Worm (Caenorhabditis elegans) whole organism, dauer: Measurements from ENCODE around the gene tag-209.

Experiments used
- unc-62 ChIP-seq: sonication (generic microtip); optimal IDR thresholded peaks from 2 replicates; lab custom pipeline; 2017; ENCODE audit warnings: missing biosample characterization, missing genetic modification reagents, missing genetic modification characterization

Gene tag-209

DNA sequence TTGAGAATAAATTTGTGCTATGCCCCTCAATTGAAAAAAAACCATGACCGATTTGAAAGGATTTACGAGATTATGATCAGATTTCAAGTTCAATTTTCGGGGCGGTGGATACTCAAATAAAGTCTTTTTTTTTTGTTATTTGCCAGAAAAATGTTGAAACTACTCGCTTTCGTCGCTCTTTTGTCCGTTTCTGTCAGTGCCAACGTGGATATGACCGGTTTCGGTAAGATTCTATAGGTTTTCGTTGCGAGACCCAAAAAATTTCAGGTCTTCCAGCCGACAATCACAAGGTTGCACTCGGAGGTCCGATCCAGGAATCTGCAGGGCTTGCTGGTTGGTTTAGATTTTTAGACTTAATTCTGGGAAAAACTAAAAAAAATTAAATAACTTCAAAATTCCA, at the start of gene tag-209:
Gene tag-209, plus strand, starts transcription at position 73 of the 400 bp plus-strand sequence.
- no peak for TF ChIP-seq unc-62 (GFP tag; lab: Kevin White, UChicago)

DNA sequence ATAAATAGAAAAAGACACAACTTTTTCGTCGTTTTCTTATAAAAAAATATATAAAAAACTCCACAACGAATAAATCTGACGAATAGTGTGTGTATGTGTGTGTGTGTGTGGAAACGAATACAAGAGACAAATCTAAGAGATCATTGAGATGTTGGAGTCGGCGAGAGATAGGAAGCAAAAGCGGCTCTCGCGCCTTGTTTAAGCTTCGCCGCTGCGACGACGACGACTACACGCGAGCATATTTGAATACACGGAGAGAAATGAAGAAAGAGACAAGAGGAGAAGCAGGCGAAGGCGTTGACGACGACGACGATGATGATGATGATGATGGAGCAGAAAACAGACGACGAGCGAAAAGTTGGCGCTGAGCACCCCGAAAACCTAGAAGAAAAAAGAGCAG, 42.3 kb upstream of the tag-209 start:
- TF ChIP-seq unc-62 (GFP tag; lab: Kevin White, UChicago), result no peak

DNA sequence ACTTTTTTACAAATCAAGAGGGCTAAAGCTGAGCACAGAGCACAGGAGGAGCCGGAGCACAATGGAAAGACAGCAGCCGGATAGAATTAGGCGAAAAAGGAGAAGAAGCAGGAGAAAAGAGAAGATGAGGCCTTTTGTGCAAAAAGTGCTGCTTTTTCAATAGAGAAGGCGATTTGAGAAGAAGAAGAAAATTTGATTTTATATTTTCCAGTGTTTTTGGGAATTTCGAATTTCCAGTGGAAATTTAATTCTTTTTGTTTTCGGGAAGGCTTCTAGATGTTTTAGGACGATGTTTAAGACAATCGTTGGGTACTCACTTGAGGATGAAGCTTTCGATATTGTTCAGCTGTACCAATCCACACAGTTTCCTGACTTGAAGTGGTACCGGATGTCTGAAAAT, 33.4 kb upstream of the tag-209 start:
- no peak for TF ChIP-seq unc-62 (GFP tag; lab: Kevin White, UChicago)

DNA sequence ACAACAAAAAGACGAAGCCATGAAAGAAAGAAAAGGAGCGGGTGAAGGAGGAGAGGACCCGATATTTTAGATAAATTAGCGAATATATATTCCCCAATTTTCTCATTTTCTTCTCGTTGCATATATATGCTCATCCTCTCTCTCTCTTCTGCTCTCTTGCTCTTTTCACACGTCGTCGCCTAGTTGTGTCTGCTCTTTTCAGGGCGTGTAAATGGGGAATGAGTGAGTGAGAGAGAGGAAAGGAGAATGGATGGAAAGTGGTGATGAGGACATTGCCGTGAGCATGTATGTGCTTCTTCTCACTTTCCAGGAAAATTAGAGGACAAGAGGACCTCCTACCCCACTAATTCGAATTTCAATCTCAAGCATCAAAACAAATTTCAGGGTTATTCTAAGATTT, 31.7 kb upstream of the tag-209 start:
- no peak for TF ChIP-seq unc-62 (GFP tag; lab: Kevin White, UChicago)

DNA sequence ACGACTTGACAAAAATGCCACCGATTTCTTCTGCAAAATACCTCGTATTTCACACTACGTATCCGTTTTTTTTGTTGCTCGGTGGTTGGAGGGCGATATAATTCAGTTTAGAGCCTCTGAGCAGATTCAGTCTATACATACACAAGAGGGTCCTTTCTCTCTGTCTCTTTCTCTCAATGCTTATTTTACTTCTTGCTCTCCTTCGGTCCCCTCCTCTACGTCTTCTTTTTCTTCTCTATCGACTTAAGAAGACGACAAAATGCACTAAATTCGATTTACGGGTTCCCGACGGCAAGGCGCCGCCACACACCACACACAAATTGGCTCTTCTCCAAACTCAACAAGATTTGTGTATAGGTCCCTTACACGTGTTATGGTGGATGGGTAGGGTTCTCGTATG, 28.2 kb upstream of the tag-209 start:
- TF ChIP-seq unc-62 (GFP tag; lab: Kevin White, UChicago), result no peak

DNA sequence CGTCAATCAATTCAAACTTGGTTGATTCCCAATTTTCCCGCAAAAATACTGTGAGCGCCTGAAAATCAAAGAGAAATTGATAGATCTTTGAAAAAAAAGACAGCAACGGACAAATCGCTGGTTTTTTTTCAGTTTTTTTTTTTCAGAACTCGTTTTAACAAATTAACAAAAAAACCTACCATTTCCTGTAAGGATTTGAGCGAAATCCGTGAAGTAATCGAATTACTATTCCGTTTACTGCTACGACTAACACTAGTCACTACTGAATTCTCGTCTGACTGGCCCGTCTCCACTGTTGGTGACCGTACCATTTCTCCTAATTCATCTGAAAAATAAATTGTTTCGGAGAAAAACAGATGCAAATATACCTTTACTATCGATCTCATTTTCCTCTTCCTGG, 27.7 kb upstream of the tag-209 start:
- TF ChIP-seq unc-62 (GFP tag; lab: Kevin White, UChicago), result no peak

- no peak for TF ChIP-seq unc-62 (GFP tag; lab: Kevin White, UChicago)
Observed at ce11 chrII:10760801-10761200, 26.3 kb upstream of the tag-209 start.

DNA sequence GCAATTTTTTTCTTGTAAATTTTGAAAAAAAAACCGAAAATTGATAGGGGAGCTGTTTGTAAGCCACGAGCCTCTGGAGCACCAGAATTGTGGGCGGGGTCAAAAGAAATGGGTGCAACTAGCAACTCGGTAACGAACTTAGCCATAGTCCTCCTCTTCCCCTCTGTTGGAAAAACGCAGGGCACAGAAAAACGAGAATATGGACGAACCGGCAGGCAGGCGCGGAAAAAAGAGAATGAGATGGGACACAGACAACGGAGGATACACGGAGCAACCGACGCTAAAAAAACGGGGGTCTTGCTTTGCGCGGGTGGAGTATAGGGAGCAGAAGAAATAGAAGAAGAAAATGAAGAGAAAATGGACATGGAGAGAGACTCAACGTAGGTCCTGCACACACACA, 25.5 kb upstream of the tag-209 start:
- no peak for TF ChIP-seq unc-62 (GFP tag; lab: Kevin White, UChicago)

DNA sequence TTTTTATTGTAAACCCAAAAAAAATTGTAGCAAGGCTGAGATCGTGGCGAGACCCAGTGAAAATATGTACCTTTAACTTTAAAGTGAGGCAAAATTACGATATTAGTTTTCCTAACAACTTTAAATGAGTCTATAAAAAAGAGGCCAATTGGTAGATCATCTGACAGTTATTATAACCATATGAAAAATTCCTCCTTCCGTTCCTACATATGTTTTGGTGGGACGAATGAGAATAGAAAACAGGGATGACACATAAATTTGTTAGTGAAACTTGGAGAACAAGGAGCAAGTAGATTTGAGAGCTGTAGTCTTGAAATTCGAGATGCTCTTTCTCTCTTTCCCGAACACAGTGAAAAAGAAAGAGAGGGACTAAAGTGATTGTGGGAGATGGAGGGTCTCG, 21.9 kb upstream of the tag-209 start:
- TF ChIP-seq unc-62 (GFP tag; lab: Kevin White, UChicago), result no peak

DNA sequence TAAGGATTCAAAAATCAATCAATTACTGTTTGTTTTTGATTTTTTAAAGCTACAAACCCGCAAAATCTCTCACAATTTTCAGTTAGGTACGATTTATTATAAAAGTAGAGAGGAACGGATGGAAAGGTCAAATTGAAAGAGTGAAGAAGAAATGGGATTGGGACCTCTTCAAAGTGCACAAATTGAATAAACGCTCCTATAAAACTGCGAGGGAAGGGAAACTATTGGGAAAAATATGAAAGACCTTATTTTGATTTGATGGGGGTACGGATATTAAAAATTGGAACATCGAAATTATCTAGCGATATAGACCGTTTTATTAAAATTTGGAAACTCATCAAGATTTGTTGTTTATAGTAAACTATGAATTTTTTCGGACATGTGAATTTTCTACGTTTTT, 20.3 kb upstream of the tag-209 start:
- no peak for TF ChIP-seq unc-62 (GFP tag; lab: Kevin White, UChicago)

DNA sequence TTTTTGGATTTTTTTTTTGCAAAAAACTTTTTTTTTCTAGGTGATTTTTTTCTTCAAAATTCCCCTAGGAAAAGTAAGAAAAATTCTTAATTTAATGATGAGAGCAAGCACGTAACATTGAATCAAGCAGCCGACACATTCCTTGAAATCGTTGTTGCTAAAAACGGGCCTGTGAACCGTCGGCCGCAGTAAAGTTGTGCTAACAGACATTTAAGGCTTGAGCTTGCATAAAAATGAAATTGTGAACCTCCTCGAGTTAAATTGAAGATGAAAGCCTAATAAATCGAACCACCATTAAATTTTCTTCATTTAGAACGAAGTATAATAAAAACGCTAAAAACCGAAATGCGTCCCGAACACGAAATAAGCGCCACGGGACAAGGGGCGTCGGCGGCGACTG, 19.1 kb upstream of the tag-209 start:
- TF ChIP-seq unc-62 (GFP tag; lab: Kevin White, UChicago), result no peak

- TF ChIP-seq unc-62 (GFP tag; lab: Kevin White, UChicago), result no peak
Observed at ce11 chrII:10769291-10769690, 17.8 kb upstream of the tag-209 start.

DNA sequence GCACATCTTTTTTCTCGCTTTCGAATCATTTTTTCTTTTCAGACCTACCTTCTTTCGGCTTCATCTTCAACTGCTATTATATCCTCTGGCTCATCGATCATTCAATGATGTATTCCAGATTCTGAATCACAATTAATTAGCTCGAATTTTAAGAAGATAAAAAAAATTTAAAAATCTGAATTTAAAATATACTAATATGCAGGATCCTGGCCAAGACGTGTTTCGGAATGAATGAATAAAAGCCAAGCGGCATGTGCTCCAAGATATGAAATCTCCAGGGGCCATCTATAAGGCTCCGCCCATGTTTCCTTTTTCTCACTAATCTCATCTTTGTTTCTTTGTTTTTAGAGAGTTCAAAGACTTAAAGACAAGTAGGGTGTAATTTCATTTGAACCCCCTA, 9.1 kb upstream of the tag-209 start, which contains the start of gene mpz-1:
Gene mpz-1, minus strand, starts transcription at position 101 of the 400 bp plus-strand sequence.
- TF ChIP-seq unc-62 (GFP tag; lab: Kevin White, UChicago), result no peak

DNA sequence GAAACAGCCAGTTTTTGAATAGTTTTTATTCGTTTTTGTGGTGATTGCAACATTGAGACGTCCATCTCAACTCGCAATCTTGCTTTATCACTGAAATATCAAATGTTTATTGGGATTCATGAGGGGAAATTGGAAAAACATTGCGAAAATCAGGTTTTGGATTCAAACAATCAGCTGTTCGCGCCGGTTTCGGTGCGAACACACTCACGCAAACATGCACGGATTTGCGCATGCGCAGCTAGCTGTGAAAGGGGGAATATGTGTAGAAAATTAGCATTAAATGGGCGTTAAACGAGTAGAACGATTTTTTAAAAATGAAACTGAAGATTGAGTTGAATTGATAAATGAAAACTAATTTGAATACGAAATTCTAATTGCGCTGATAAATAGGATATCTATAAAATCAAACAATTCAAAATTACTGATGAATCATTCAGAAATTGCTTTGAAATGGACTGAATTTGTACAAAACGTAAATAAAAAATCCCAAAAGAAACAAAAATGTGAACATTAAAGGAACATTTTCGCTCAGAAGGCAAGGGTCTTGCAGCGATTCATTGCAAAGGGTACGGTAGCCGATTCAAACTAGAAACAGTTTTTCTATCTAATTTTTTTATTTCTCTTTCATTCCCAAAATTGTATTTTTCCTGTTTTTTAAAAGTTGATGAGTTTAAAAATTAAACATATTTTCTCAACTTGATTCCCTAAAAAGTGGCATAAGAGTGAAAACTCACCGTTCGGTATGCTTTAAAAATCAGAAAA, 3.7 kb upstream of the tag-209 start, which contains the start of gene ect-2:
Gene ect-2, minus strand, starts transcription at position 762 of the 762 bp plus-strand sequence.
- no peak for TF ChIP-seq unc-62 (GFP tag; lab: Kevin White, UChicago)

- no peak for TF ChIP-seq unc-62 (GFP tag; lab: Kevin White, UChicago)
Observed at ce11 chrII:10784248-10784647, 2.9 kb upstream of the tag-209 start.

- TF ChIP-seq unc-62 (GFP tag; lab: Kevin White, UChicago), result no peak
Observed at ce11 chrII:10784780-10785463, 2.2 kb upstream of the tag-209 start, which contains the start of gene cdl-1. cdl-1 (plus strand) TSS chrII:10785452.

ce11 chrII:10792611-10793010, 5.5 kb downstream of the tag-209 start:
- TF ChIP-seq unc-62 (GFP tag; lab: Kevin White, UChicago), result no peak
